Worm (Caenorhabditis elegans) whole organism, L4 larva: ENCODE data around the gene str-196.

Source experiments
- F44E2.7 ChIP-seq: fragments of 200-800 bp; sonication (Bioruptor generic); IDR thresholded peaks from 2 replicates; pipeline ENCODE4 v2.1.2; 2022; ENCODE audit warnings: missing genetic modification characterization, missing compliant biosample characterization
- Y105C5A.15 ChIP-seq: fragments of 200-800 bp; sonication (Bioruptor generic); IDR thresholded peaks from 2 replicates; pipeline ENCODE4 v1.3.6; 2022; ENCODE audit warnings: missing genetic modification characterization, missing compliant biosample characterization
- Y5F2A.4 ChIP-seq: fragments of 200-800 bp; sonication (Bioruptor generic); optimal IDR thresholded peaks from 2 replicates; lab custom pipeline; 2018; ENCODE audit warnings: mild to moderate bottlenecking, missing genetic modification characterization, missing compliant biosample characterization
- aha-1 ChIP-seq: fragments of 150-350 bp; peaks from one replicate; lab custom pipeline; 2014; ENCODE audit warnings: missing biosample characterization, missing genetic modification characterization
- ceh-28 ChIP-seq: fragments of 150-350 bp; optimal IDR thresholded peaks from 2 replicates; lab custom pipeline; 2014; ENCODE audit warnings: missing biosample characterization, missing genetic modification reagents, missing genetic modification characterization
- ceh-44 ChIP-seq: fragments of 200-800 bp; sonication (Bioruptor generic); IDR thresholded peaks from 2 replicates; pipeline ENCODE4 v1.3.6; 2022; ENCODE audit warnings: missing genetic modification reagents, missing genetic modification characterization, missing compliant biosample characterization
- ces-1 ChIP-seq: fragments of 150-350 bp; sonication (generic microtip); optimal IDR thresholded peaks from 4 replicates; lab custom pipeline; 2014; ENCODE audit warnings: missing biosample characterization, missing genetic modification reagents, missing genetic modification characterization
- daf-16 ChIP-seq, 3 experiments: sonication (generic microtip); optimal IDR thresholded peaks; 2 replicates each; lab custom pipeline; 2016 to 2017; ENCODE audit warnings: missing genetic modification characterization in 3 of 3, missing genetic modification reagents in 3 of 3, mild to moderate bottlenecking in 2 of 3, missing compliant biosample characterization in 2 of 3, missing biosample characterization in 1 of 3, moderate library complexity in 1 of 3
- dmd-6 ChIP-seq: fragments of 200-800 bp; sonication (Bioruptor generic); IDR thresholded peaks from 2 replicates; pipeline ENCODE4 v1.3.6; 2022; ENCODE audit warnings: missing genetic modification reagents, missing genetic modification characterization, missing compliant biosample characterization
- duxl-1 ChIP-seq: sonication (generic microtip); optimal IDR thresholded peaks from 2 replicates; lab custom pipeline; 2016; ENCODE audit warnings: mild to moderate bottlenecking, missing genetic modification characterization, moderate library complexity, missing compliant biosample characterization; ENCODE audit not compliant: poor library complexity
- dve-1 ChIP-seq: sonication (generic microtip); optimal IDR thresholded peaks from 2 replicates; lab custom pipeline; 2017; ENCODE audit warnings: antibody characterized with exemption, mild to moderate bottlenecking, missing genetic modification characterization, missing compliant biosample characterization; ENCODE audit not compliant: insufficient read depth
- hlh-11 ChIP-seq: fragments of 200-800 bp; sonication (Bioruptor generic); optimal IDR thresholded peaks from 2 replicates; lab custom pipeline; 2018; ENCODE audit warnings: mild to moderate bottlenecking, missing genetic modification characterization, missing compliant biosample characterization
- lin-1 ChIP-seq: fragments of 200-800 bp; sonication (Bioruptor generic); IDR thresholded peaks from 2 replicates; pipeline ENCODE4 v1.3.6; 2022; ENCODE audit warnings: missing genetic modification reagents, missing genetic modification characterization, missing compliant biosample characterization
- madf-9 ChIP-seq: fragments of 200-800 bp; sonication (Bioruptor generic); conservative IDR thresholded peaks from 2 replicates; pipeline ENCODE4 v1.3.6; 2022; ENCODE audit warnings: missing genetic modification reagents, missing genetic modification characterization, missing compliant biosample characterization
- mdl-1 ChIP-seq, 2 experiments: fragments of 150-350 bp in 1 of 2; sonication (generic microtip) in 1 of 2; optimal IDR thresholded peaks; 2 replicates each; lab custom pipeline; 2014 to 2017; ENCODE audit warnings: missing biosample characterization in 2 of 2, missing genetic modification characterization in 2 of 2
- mep-1 ChIP-seq: fragments of 150-350 bp; sonication (generic microtip); optimal IDR thresholded peaks from 3 replicates; lab custom pipeline; 2014; ENCODE audit warnings: missing biosample characterization, missing genetic modification characterization
- mes-2 ChIP-seq: sonication (generic microtip); optimal IDR thresholded peaks from 2 replicates; lab custom pipeline; 2016; ENCODE audit warnings: missing genotype, mild to moderate bottlenecking, missing genetic modification characterization, missing compliant biosample characterization; ENCODE audit not compliant: poor library complexity, severe bottlenecking
- mxl-2 ChIP-seq: fragments of 200-800 bp; sonication (Bioruptor generic); conservative IDR thresholded peaks from 2 replicates; pipeline ENCODE4 v1.3.6; 2022; ENCODE audit warnings: missing genetic modification reagents, missing genetic modification characterization, missing compliant biosample characterization
- nhr-102 ChIP-seq: sonication (generic microtip); optimal IDR thresholded peaks from 2 replicates; lab custom pipeline; 2016; ENCODE audit warnings: mild to moderate bottlenecking, missing genetic modification characterization, moderate library complexity, missing compliant biosample characterization
- nhr-11 ChIP-seq: fragments of 150-350 bp; optimal IDR thresholded peaks from 2 replicates; lab custom pipeline; 2014; ENCODE audit warnings: missing biosample characterization, missing genetic modification characterization
- nhr-28 ChIP-seq: fragments of 150-350 bp; optimal IDR thresholded peaks from 2 replicates; lab custom pipeline; 2014; ENCODE audit warnings: missing biosample characterization, missing genetic modification characterization
- nhr-41 ChIP-seq: fragments of 200-800 bp; sonication (Bioruptor generic); IDR thresholded peaks from 2 replicates; pipeline ENCODE4 v1.3.6; 2022; ENCODE audit warnings: missing genetic modification reagents, missing genetic modification characterization, missing compliant biosample characterization
- nhr-77 ChIP-seq: fragments of 150-350 bp; optimal IDR thresholded peaks from 2 replicates; lab custom pipeline; 2014; ENCODE audit warnings: missing biosample characterization, missing genetic modification characterization
- php-3 ChIP-seq: fragments of 200-800 bp; sonication (Bioruptor generic); IDR thresholded peaks from 2 replicates; pipeline ENCODE4 v1.3.6; 2022; ENCODE audit warnings: missing genetic modification reagents, missing genetic modification characterization, missing compliant biosample characterization
- pqm-1 ChIP-seq: sonication (generic microtip); optimal IDR thresholded peaks from 2 replicates; lab custom pipeline; 2017; ENCODE audit warnings: missing biosample characterization, missing genetic modification characterization
- saeg-2 ChIP-seq: fragments of 200-800 bp; sonication (Bioruptor generic); IDR thresholded peaks from 2 replicates; pipeline ENCODE4 v1.3.6; 2022; ENCODE audit warnings: missing genetic modification reagents, missing genetic modification characterization, missing compliant biosample characterization
- set-16 ChIP-seq: fragments of 200-800 bp; sonication (Bioruptor generic); IDR thresholded peaks from 2 replicates; pipeline ENCODE4 v1.3.6; 2022; ENCODE audit warnings: missing genetic modification reagents, missing genetic modification characterization, missing compliant biosample characterization

str-196 gene

ce11 chrV:489320-489719 is 2.2 kb upstream of the str-196 start, which contains the start of gene nhr-106:
TSS of gene nhr-106 (plus strand) at chrV:489620.
- TF ChIP-seq pqm-1 (tag; lab: Kevin White, UChicago) (peak; percentile 20), nhr-28 (peak; percentile 78), dmd-6 (peak; percentile 48; the same call in 1 of the 2 replicates), Y105C5A.15 (GFP tag; lab: Robert Waterston, UW) (no peak), daf-16 (GFP tag; optimal IDR thresholded peaks at IDR 0.05; lab: Kevin White, UChicago) (no peak), daf-16 (tag; optimal IDR thresholded peaks at IDR 0.05; lab: Kevin White, UChicago) (peak; percentile 26), nhr-41 (GFP tag; lab: Robert Waterston, UW) (no peak)

- TF ChIP-seq dmd-6 (peak; percentile 77), ceh-44 (GFP tag; lab: Robert Waterston, UW) (no peak), aha-1 (tag; lab: Kevin White, UChicago) (peak; percentile 38), pqm-1 (tag; lab: Kevin White, UChicago) (peak; percentile 62), nhr-28 (peak; percentile 87), ces-1 (no peak), dve-1 (tag; lab: Kevin White, UChicago) (peak; percentile 71), daf-16 (GFP tag; optimal IDR thresholded peaks at IDR 0.05; lab: Kevin White, UChicago) (no peak), daf-16 (tag; optimal IDR thresholded peaks at IDR 0.05; lab: Kevin White, UChicago) (peak; percentile 82), nhr-102 (peak; percentile 36), ceh-28 (tag; lab: Kevin White, UChicago) (peak; percentile 48), nhr-77 (tag; lab: Kevin White, UChicago) (peak; percentile 38), mdl-1 (tag; optimal IDR thresholded peaks at IDR 0.05; lab: Kevin White, UChicago) (peak in 1 of 2 experiments; percentile 10), hlh-11 (tag; lab: Kevin White, UChicago) (peak; percentile 51), nhr-11 (tag; lab: Kevin White, UChicago) (no peak), php-3 (GFP tag; lab: Robert Waterston, UW) (no peak), lin-1 (GFP tag; lab: Robert Waterston, UW) (peak; percentile 58; the same call in 1 of the 2 replicates), mes-2 (tag; lab: Kevin White, UChicago) (peak; percentile 36)
These were observed 2.8 kb downstream of the str-196 start, which contains the start of gene nhr-131 for ce11 chrV:494284-494683. TSS of gene nhr-131 (plus strand) at chrV:494370.

DNA sequence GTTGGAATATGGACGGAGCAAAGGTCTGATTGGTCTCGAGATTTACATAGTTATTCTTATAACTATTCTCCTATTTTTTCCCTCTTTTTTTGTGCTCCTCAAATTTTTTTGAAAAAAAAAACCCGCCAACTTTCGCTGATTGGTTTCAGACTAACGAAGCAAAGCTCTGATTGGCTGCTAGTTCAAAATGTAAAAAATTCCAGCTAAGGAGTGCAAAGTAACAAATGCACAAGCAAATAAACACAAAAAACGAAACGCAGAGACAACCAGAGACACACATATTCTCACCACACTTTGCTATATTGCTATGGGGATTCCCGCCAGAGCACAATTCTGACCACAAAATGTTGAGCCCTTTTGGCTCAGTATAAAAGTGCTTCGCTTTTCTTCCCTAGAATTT is 5.9 kb downstream of the str-196 start, which contains the start of gene T01G6.1:
Gene T01G6.1, plus strand, starts transcription at position 301 of the 400 bp plus-strand sequence.
- TF ChIP-seq aha-1 (tag; lab: Kevin White, UChicago) (peak; percentile 22), F44E2.7 (no peak)

ce11 chrV:500535-500934 is 9.0 kb downstream of the str-196 start:
- no peak for TF ChIP-seq mes-2 (tag; lab: Kevin White, UChicago)
- TF ChIP-seq set-16 (GFP tag; lab: Robert Waterston, UW) = peak; percentile 54; the same call in 1 of the 2 replicates
- no peak for TF ChIP-seq duxl-1 (tag; lab: Kevin White, UChicago)
- TF ChIP-seq mxl-2 (GFP tag; lab: Robert Waterston, UW) = no peak

ce11 chrV:501230-501629 is 9.7 kb downstream of the str-196 start, which contains the start of gene str-256:
TSS of gene str-256 (minus strand) at chrV:501330.
- no peak for TF ChIP-seq madf-9 (GFP tag; lab: Robert Waterston, UW)
- no peak for TF ChIP-seq nhr-77 (tag; lab: Kevin White, UChicago)
- no peak for TF ChIP-seq hlh-11 (tag; lab: Kevin White, UChicago)
- no peak for TF ChIP-seq Y5F2A.4 (GFP tag; lab: Kevin White, UChicago)
- TF ChIP-seq mep-1 (tag; lab: Kevin White, UChicago) = no peak
- no peak for TF ChIP-seq saeg-2

- TF ChIP-seq aha-1 (tag; lab: Kevin White, UChicago) (peak; percentile 96), mdl-1 (tag; optimal IDR thresholded peaks at IDR 0.05; lab: Kevin White, UChicago) (no peak), mxl-2 (GFP tag; lab: Robert Waterston, UW) (no peak), lin-1 (GFP tag; lab: Robert Waterston, UW) (no peak)
These were observed 11.3 kb downstream of the str-196 start, which contains the start of gene T01G6.10 for ce11 chrV:502803-503273. TSS of gene T01G6.10 (minus strand) at chrV:503223.
